Worm (Caenorhabditis elegans) whole organism, early embryonic: Measurements from ENCODE around the gene nhr-76.

ENCODE experiments used
- aly-1 ChIP-seq: sonication (generic microtip); optimal IDR thresholded peaks from 2 replicates; lab custom pipeline; 2016; ENCODE audit warnings: missing genetic modification characterization, missing compliant biosample characterization
- ama-1 ChIP-seq: fragments of 150-350 bp; optimal IDR thresholded peaks from 2 replicates; lab custom pipeline; 2014
- ceh-13 ChIP-seq: fragments of 200-800 bp; sonication (Bioruptor generic); optimal IDR thresholded peaks from 2 replicates; lab custom pipeline; 2018; ENCODE audit warnings: mild to moderate bottlenecking, missing genetic modification characterization, missing compliant biosample characterization
- ceh-36 ChIP-seq: sonication (generic microtip); optimal IDR thresholded peaks from 2 replicates; lab custom pipeline; 2016; ENCODE audit warnings: missing genetic modification characterization, inconsistent platforms, missing compliant biosample characterization
- ets-7 ChIP-seq: sonication (generic microtip); optimal IDR thresholded peaks from 2 replicates; lab custom pipeline; 2016; ENCODE audit warnings: missing genotype, missing genetic modification characterization, missing compliant biosample characterization
- hnd-1 ChIP-seq: sonication (generic microtip); optimal IDR thresholded peaks from 2 replicates; lab custom pipeline; 2016; ENCODE audit warnings: missing genetic modification characterization, missing compliant biosample characterization
- pes-1 ChIP-seq: fragments of 200-800 bp; sonication (Bioruptor generic); IDR thresholded peaks from 2 replicates; pipeline ENCODE4 v1.3.6; 2022; ENCODE audit warnings: missing genetic modification reagents, missing genetic modification characterization, missing compliant biosample characterization
- tbx-37 ChIP-seq: fragments of 200-800 bp; sonication (Bioruptor generic); conservative IDR thresholded peaks from 2 replicates; pipeline ENCODE4 v1.3.6; 2022; ENCODE audit warnings: missing genetic modification reagents, missing genetic modification characterization, missing compliant biosample characterization

DNA sequence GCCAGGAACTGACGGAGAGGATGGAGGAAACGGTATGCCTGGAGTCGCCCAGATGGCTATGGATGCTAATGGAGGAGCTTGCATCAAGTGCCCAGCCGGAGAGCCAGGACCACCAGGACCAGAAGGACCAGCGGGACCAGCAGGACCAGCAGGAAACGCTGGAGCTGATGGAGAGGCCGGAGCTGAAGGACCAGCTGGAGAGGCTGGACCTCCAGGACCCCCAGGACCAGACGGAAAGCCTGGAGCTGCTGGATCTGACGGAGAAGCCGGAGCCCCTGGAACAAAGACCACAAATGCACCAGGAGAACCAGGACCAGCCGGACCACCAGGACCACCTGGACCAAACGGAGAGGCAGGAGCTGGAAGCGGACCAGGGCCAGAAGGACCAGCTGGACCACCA lies 22.5 kb upstream of the nhr-76 start:
- TF ChIP-seq ama-1 (no peak), hnd-1 (tag; lab: Kevin White, UChicago) (no peak), ceh-36 (tag; lab: Kevin White, UChicago) (no peak), tbx-37 (GFP tag; lab: Robert Waterston, UW) (no peak), ets-7 (no peak), pes-1 (GFP tag; lab: Robert Waterston, UW) (no peak), aly-1 (tag; lab: Kevin White, UChicago) (no peak), ceh-13 (GFP tag; lab: Kevin White, UChicago) (no peak)
